Fruit fly (Drosophila melanogaster) whole organism, embryonic: ENCODE results near the gene CG15155.

ENCODE experiments used
- Ada2b ChIP-seq: fragments of 200-800 bp; sonication (Bioruptor generic); IDR thresholded peaks from 2 replicates; pipeline ENCODE4 v1.3.6; 2022; ENCODE audit warnings: missing biosample characterization, missing genetic modification characterization
- Awh ChIP-seq: fragments of 200-800 bp; sonication (Bioruptor generic); IDR thresholded peaks from 2 replicates; pipeline ENCODE4, ENCODE4 v1.3.6; 2022; ENCODE audit warnings: missing biosample characterization, missing genetic modification characterization
- CG11398 ChIP-seq: fragments of 200-800 bp; sonication (Bioruptor generic); optimal IDR thresholded peaks from 2 replicates; lab custom pipeline; 2016; ENCODE audit warnings: missing biosample characterization, missing genetic modification characterization
- CG11456 ChIP-seq: fragments of 200-800 bp; sonication (Bioruptor generic); IDR thresholded peaks from 3 replicates; pipeline ENCODE4 v1.3.6; 2022; ENCODE audit warnings: missing biosample characterization, missing genetic modification characterization
- CG11504 ChIP-seq: fragments of 200-800 bp; sonication (Bioruptor generic); optimal IDR thresholded peaks from 3 replicates; lab custom pipeline; 2019; ENCODE audit warnings: missing biosample characterization, mild to moderate bottlenecking, missing genetic modification characterization, moderate library complexity
- CG1233 ChIP-seq: fragments of 200-800 bp; sonication (Bioruptor generic); optimal IDR thresholded peaks from 4 replicates; lab custom pipeline; 2018; ENCODE audit warnings: missing biosample characterization, mild to moderate bottlenecking, missing genetic modification characterization
- CG14441 ChIP-seq: fragments of 200-800 bp; sonication (Bioruptor generic); IDR thresholded peaks from 2 replicates; pipeline ENCODE4 v1.3.6; 2022; ENCODE audit warnings: missing biosample characterization, missing genetic modification characterization
- CG14710 ChIP-seq: fragments of 200-800 bp; sonication (Bioruptor generic); optimal IDR thresholded peaks from 3 replicates; lab custom pipeline; 2019; ENCODE audit warnings: missing biosample characterization, mild to moderate bottlenecking, missing genetic modification characterization, moderate library complexity
- CG1647 ChIP-seq: fragments of 200-800 bp; sonication (Bioruptor generic); optimal IDR thresholded peaks from 3 replicates; lab custom pipeline; 2016; ENCODE audit warnings: missing biosample characterization, missing genetic modification characterization
- CG18262 ChIP-seq: fragments of 200-800 bp; optimal IDR thresholded peaks from 3 replicates; lab custom pipeline; 2019; ENCODE audit warnings: missing biosample characterization, mild to moderate bottlenecking, missing genetic modification characterization, moderate library complexity
- CG18764 ChIP-seq: fragments of 200-800 bp; sonication (Bioruptor generic); optimal IDR thresholded peaks from 3 replicates; lab custom pipeline; 2016; ENCODE audit warnings: missing biosample characterization, missing genetic modification characterization
- CG2202 ChIP-seq: fragments of 200-800 bp; sonication (Bioruptor generic); optimal IDR thresholded peaks from 2 replicates; lab custom pipeline; 2018; ENCODE audit warnings: missing biosample characterization, mild to moderate bottlenecking, missing genetic modification characterization
- CG32772 ChIP-seq: fragments of 200-800 bp; sonication (Bioruptor generic); IDR thresholded peaks from 2 replicates; pipeline ENCODE4 v1.3.6; 2022; ENCODE audit warnings: missing biosample characterization, missing genetic modification characterization
- CG3281 ChIP-seq: fragments of 200-800 bp; sonication (Bioruptor generic); optimal IDR thresholded peaks from 3 replicates; lab custom pipeline; 2017; ENCODE audit warnings: missing biosample characterization, mild to moderate bottlenecking, missing genetic modification characterization
- CG3847 ChIP-seq: fragments of 200-800 bp; sonication (Bioruptor generic); IDR thresholded peaks from 2 replicates; pipeline ENCODE4 v1.3.6; 2022; ENCODE audit warnings: missing biosample characterization, missing genetic modification characterization
- CG4404 ChIP-seq: fragments of 200-800 bp; sonication (Bioruptor generic); IDR thresholded peaks from 2 replicates; pipeline ENCODE4 v1.3.6; 2022; ENCODE audit warnings: missing biosample characterization, missing genetic modification characterization
- CG6813 ChIP-seq: fragments of 200-800 bp; sonication (Bioruptor generic); optimal IDR thresholded peaks from 2 replicates; lab custom pipeline; 2017; ENCODE audit warnings: missing biosample characterization, missing genetic modification characterization, mild to moderate bottlenecking, moderate library complexity, missing genetic modification reagents
- CG8478 ChIP-seq: fragments of >200 bp; optimal IDR thresholded peaks from 2 replicates; lab custom pipeline; 2018
- CG9609 ChIP-seq: fragments of 200-800 bp; sonication (Bioruptor generic); optimal IDR thresholded peaks from 3 replicates; lab custom pipeline; 2016; ENCODE audit warnings: missing biosample characterization, missing genetic modification characterization
- CG9817 ChIP-seq: fragments of 200-800 bp; sonication (Bioruptor generic); optimal IDR thresholded peaks from 2 replicates; lab custom pipeline; 2018; ENCODE audit warnings: missing biosample characterization, mild to moderate bottlenecking, missing genetic modification characterization, moderate library complexity
- Chrac-16 ChIP-seq: fragments of 200-800 bp; sonication (Bioruptor generic); optimal IDR thresholded peaks from 3 replicates; lab custom pipeline; 2016; ENCODE audit warnings: missing biosample characterization, missing genetic modification characterization
- D19B ChIP-seq: fragments of 200-800 bp; sonication (Bioruptor generic); optimal IDR thresholded peaks from 2 replicates; lab custom pipeline; 2017; ENCODE audit warnings: missing biosample characterization, mild to moderate bottlenecking, missing genetic modification characterization
- Deaf1 ChIP-seq: fragments of 200-800 bp; optimal IDR thresholded peaks from 3 replicates; lab custom pipeline; 2019; ENCODE audit warnings: missing biosample characterization, mild to moderate bottlenecking, missing genetic modification characterization, moderate library complexity
- Dip2 ChIP-seq: fragments of 200-800 bp; sonication (Bioruptor generic); IDR thresholded peaks from 2 replicates; pipeline ENCODE4 v1.3.6; 2022; ENCODE audit warnings: missing biosample characterization, missing genetic modification characterization
- Dp ChIP-seq: fragments of 200-800 bp; sonication (Bioruptor generic); optimal IDR thresholded peaks from 2 replicates; lab custom pipeline; 2018; ENCODE audit warnings: missing biosample characterization, mild to moderate bottlenecking, missing genetic modification characterization, moderate library complexity
- Eip74EF ChIP-seq, 2 experiments: fragments of 200-800 bp in 1 of 2; fragments of >200 bp in 1 of 2; sonication (Bioruptor generic) in 1 of 2; optimal IDR thresholded peaks; 2 replicates each; lab custom pipeline; 2017 to 2019; ENCODE audit warnings: missing biosample characterization in 2 of 2, missing genetic modification characterization in 2 of 2, mild to moderate bottlenecking in 1 of 2, moderate library complexity in 1 of 2
- Fer3 ChIP-seq: fragments of 200-800 bp; sonication (Bioruptor generic); optimal IDR thresholded peaks from 2 replicates; lab custom pipeline; 2018; ENCODE audit warnings: missing biosample characterization, mild to moderate bottlenecking, missing genetic modification characterization, moderate library complexity
- Med ChIP-seq: fragments of 200-800 bp; sonication (Bioruptor generic); peaks from one replicate; lab custom pipeline; 2016; ENCODE audit warnings: missing biosample characterization, missing genetic modification characterization, mild to moderate bottlenecking, inconsistent platforms, moderate library complexity
- NFAT ChIP-seq: fragments of 200-800 bp; sonication (Bioruptor generic); IDR thresholded peaks from 2 replicates; pipeline ENCODE4 v1.3.6; 2022; ENCODE audit warnings: missing biosample characterization, missing genetic modification characterization
- NfI ChIP-seq: fragments of 200-800 bp; sonication (Bioruptor generic); optimal IDR thresholded peaks from 3 replicates; lab custom pipeline; 2018; ENCODE audit warnings: missing biosample characterization, mild to moderate bottlenecking, missing genetic modification characterization, moderate library complexity
- Oaz ChIP-seq: fragments of 200-800 bp; sonication (Bioruptor generic); IDR thresholded peaks from 2 replicates; pipeline ENCODE4 v1.3.6; 2022; ENCODE audit warnings: missing biosample characterization, missing genetic modification characterization
- ase ChIP-seq: fragments of 200-800 bp; sonication (Bioruptor generic); IDR thresholded peaks from 3 replicates; pipeline ENCODE4 v1.3.6; 2022; ENCODE audit warnings: missing biosample characterization, missing genetic modification characterization
- ato ChIP-seq: fragments of 200-800 bp; sonication (Bioruptor generic); IDR thresholded peaks from 2 replicates; pipeline ENCODE4 v1.3.6; 2022; ENCODE audit warnings: missing biosample characterization, missing genetic modification characterization; ENCODE audit not compliant: partially characterized antibody
- bowl ChIP-seq: fragments of 200-800 bp; sonication (Bioruptor generic); IDR thresholded peaks from 2 replicates; pipeline ENCODE4 v1.3.6; 2022; ENCODE audit warnings: missing biosample characterization, missing genetic modification characterization
- fru ChIP-seq: fragments of >200 bp; optimal IDR thresholded peaks from 2 replicates; lab custom pipeline; 2017
- gcm ChIP-seq: fragments of 200-800 bp; sonication (Bioruptor generic); optimal IDR thresholded peaks from 2 replicates; lab custom pipeline; 2019; ENCODE audit warnings: missing biosample characterization, mild to moderate bottlenecking, missing genetic modification characterization, moderate library complexity
- gro ChIP-seq: fragments of 200-800 bp; sonication (Bioruptor generic); optimal IDR thresholded peaks from 2 replicates; lab custom pipeline; 2016; ENCODE audit warnings: missing biosample characterization, missing genetic modification characterization
- gt ChIP-seq: fragments of 200-800 bp; sonication (Bioruptor generic); IDR thresholded peaks from 2 replicates; pipeline ENCODE4 v1.3.6; 2022; ENCODE audit warnings: missing biosample characterization, missing genetic modification characterization
- jumu ChIP-seq: fragments of 200-800 bp; sonication (Bioruptor generic); optimal IDR thresholded peaks from 3 replicates; lab custom pipeline; 2016; ENCODE audit warnings: missing biosample characterization, missing genetic modification characterization
- nau ChIP-seq: fragments of 200-800 bp; sonication (Bioruptor generic); optimal IDR thresholded peaks from 3 replicates; lab custom pipeline; 2017; ENCODE audit warnings: missing biosample characterization, mild to moderate bottlenecking, missing genetic modification characterization, missing genetic modification reagents
- nmo ChIP-seq: fragments of 200-800 bp; sonication (Bioruptor generic); optimal IDR thresholded peaks from 2 replicates; lab custom pipeline; 2018; ENCODE audit warnings: missing biosample characterization, mild to moderate bottlenecking, missing genetic modification characterization, moderate library complexity
- org-1 ChIP-seq: fragments of 200-800 bp; sonication (Bioruptor generic); optimal IDR thresholded peaks from 2 replicates; lab custom pipeline; 2017; ENCODE audit warnings: missing biosample characterization, missing genetic modification characterization
- pzg ChIP-seq: fragments of 200-800 bp; sonication (Bioruptor generic); optimal IDR thresholded peaks from 3 replicates; lab custom pipeline; 2018; ENCODE audit warnings: missing biosample characterization, mild to moderate bottlenecking, missing genetic modification characterization, moderate library complexity
- sens-2 ChIP-seq: fragments of 200-800 bp; sonication (Bioruptor generic); IDR thresholded peaks from 2 replicates; pipeline ENCODE4 v1.3.6; 2022; ENCODE audit warnings: missing biosample characterization, missing genetic modification characterization
- slp2 ChIP-seq: fragments of 200-800 bp; sonication (Bioruptor generic); optimal IDR thresholded peaks from 2 replicates; lab custom pipeline; 2016; ENCODE audit warnings: missing biosample characterization, missing genetic modification characterization
- trem ChIP-seq: fragments of 200-800 bp; optimal IDR thresholded peaks from 3 replicates; lab custom pipeline; 2019; ENCODE audit warnings: missing biosample characterization, mild to moderate bottlenecking, missing genetic modification characterization, moderate library complexity
- unpg ChIP-seq: fragments of 200-800 bp; sonication (Bioruptor generic); optimal IDR thresholded peaks from 3 replicates; lab custom pipeline; 2018; ENCODE audit warnings: missing biosample characterization, mild to moderate bottlenecking, missing genetic modification characterization, moderate library complexity
- vvl ChIP-seq: fragments of 200-800 bp; sonication (Bioruptor generic); IDR thresholded peaks from 2 replicates; pipeline ENCODE4 v1.3.6; 2022; ENCODE audit warnings: missing biosample characterization, missing genetic modification characterization
- zfh2 ChIP-seq: fragments of 200-800 bp; sonication (Bioruptor generic); optimal IDR thresholded peaks from 2 replicates; lab custom pipeline; 2016; ENCODE audit warnings: missing biosample characterization, missing genetic modification characterization

CG15155 gene

dm6 chr2L:18121367-18122230 lies 33.1 kb upstream of the CG15155 start (continued):
- TF ChIP-seq sens-2 (GFP tag; lab: Robert Waterston, UW), result peak; percentile 35; the same call in 1 of the 2 replicates
- peak; percentile 3 for TF ChIP-seq CG18764
- peak; percentile 38; the same call in 1 of the 2 replicates for TF ChIP-seq CG32772 (GFP tag; lab: Robert Waterston, UW)
- no peak for TF ChIP-seq slp2
- no peak for TF ChIP-seq CG11398 (GFP tag; lab: Kevin White, UChicago)
- TF ChIP-seq CG18262 (tag; lab: Kevin White, UChicago), result peak; percentile 35
- peak; percentile 10 for TF ChIP-seq CG9609 (GFP tag; lab: Kevin White, UChicago)
- peak; percentile 33 for TF ChIP-seq jumu
- 0 out of 2 replicates have a peak, but pooled peaks have one; percentile 11 for TF ChIP-seq NFAT (GFP tag; lab: Robert Waterston, UW)
- 0 out of 2 replicates have a peak, but pooled peaks have one; percentile 39 for TF ChIP-seq CG14441 (GFP tag; lab: Robert Waterston, UW)
- peak; percentile 40 for TF ChIP-seq org-1 (GFP tag; lab: Kevin White, UChicago)
- TF ChIP-seq unpg (GFP tag; lab: Kevin White, UChicago), result peak; percentile 53
- 0 out of 3 replicates have a peak, but pooled peaks have one; percentile 49 for TF ChIP-seq ase (GFP tag; lab: Robert Waterston, UW)
- TF ChIP-seq Dip2 (GFP tag; lab: Robert Waterston, UW), result no peak
- no peak for TF ChIP-seq CG14710
- peak; percentile 4 for TF ChIP-seq CG6813 (GFP tag; lab: Kevin White, UChicago)
- TF ChIP-seq vvl (GFP tag; lab: Robert Waterston, UW), result peak; percentile 61; the same call in 1 of the 2 replicates
- TF ChIP-seq bowl (GFP tag; lab: Robert Waterston, UW), result no peak
- no peak for TF ChIP-seq Awh (GFP tag; lab: Robert Waterston, UW)
- peak; percentile 22 for TF ChIP-seq CG1233 (GFP tag; lab: Kevin White, UChicago)
- peak; percentile 92 for TF ChIP-seq Med
- TF ChIP-seq CG2202, result no peak
- TF ChIP-seq D19B, result no peak
- TF ChIP-seq Chrac-16, result peak; percentile 33
- TF ChIP-seq gcm (GFP tag; lab: Kevin White, UChicago), result no peak
- no peak for TF ChIP-seq gt (GFP tag; lab: Robert Waterston, UW)
- TF ChIP-seq Ada2b (GFP tag; lab: Robert Waterston, UW), result no peak
- no peak for TF ChIP-seq fru (lab: Kevin White, UChicago)
- no peak for TF ChIP-seq Deaf1
- TF ChIP-seq NfI (GFP tag; lab: Kevin White, UChicago), result peak; percentile 24
- no peak for TF ChIP-seq pzg (GFP tag; lab: Kevin White, UChicago)
- TF ChIP-seq CG8478 (lab: Kevin White, UChicago), result no peak
- peak; percentile 19 for TF ChIP-seq CG3281 (GFP tag; lab: Kevin White, UChicago)
- peak; percentile 63 for TF ChIP-seq nmo
- peak; percentile 35 for TF ChIP-seq CG1647
- TF ChIP-seq zfh2, result peak; percentile 8
- peak in 1 of 2 experiments; percentile 8 for TF ChIP-seq Eip74EF (GFP tag; optimal IDR thresholded peaks at IDR 0.05; lab: Kevin White, UChicago)
- peak; percentile 1 for TF ChIP-seq trem
- no peak for TF ChIP-seq CG4404 (GFP tag; lab: Robert Waterston, UW)
- TF ChIP-seq CG11456 (GFP tag; lab: Robert Waterston, UW), result no peak
- peak; percentile 15 for TF ChIP-seq gro (GFP tag; lab: Kevin White, UChicago)
- TF ChIP-seq nau (GFP tag; lab: Kevin White, UChicago), result peak; percentile 29
- no peak for TF ChIP-seq Oaz (GFP tag; lab: Robert Waterston, UW)
- TF ChIP-seq CG9817 (tag; lab: Kevin White, UChicago), result peak; percentile 13
- peak; percentile 52 for TF ChIP-seq CG11504 (tag; lab: Kevin White, UChicago)
- 0 out of 2 replicates have a peak, but pooled peaks have one; percentile 38 for TF ChIP-seq CG3847 (GFP tag; lab: Robert Waterston, UW)
- no peak for TF ChIP-seq ato (GFP tag; lab: Robert Waterston, UW)
- TF ChIP-seq Dp (GFP tag; lab: Kevin White, UChicago), result no peak
- peak; percentile 19 for TF ChIP-seq Fer3
